Worm (Caenorhabditis elegans) whole organism, young adult: ENCODE data around the gene T08G5.2.

Experiments
- B0019.2 ChIP-seq: fragments of 200-800 bp; sonication (Bioruptor generic); conservative IDR thresholded peaks from 2 replicates; pipeline ENCODE4 v1.3.6; 2022; ENCODE audit warnings: missing genetic modification reagents, missing genetic modification characterization, missing compliant biosample characterization
- B0035.1 ChIP-seq: sonication (generic microtip); optimal IDR thresholded peaks from 2 replicates; lab custom pipeline; 2016; ENCODE audit warnings: missing genetic modification characterization, mild to moderate bottlenecking, missing compliant biosample characterization, missing genotype, missing genetic modification reagents
- C17E4.6 ChIP-seq: fragments of 200-800 bp; sonication (Bioruptor generic); IDR thresholded peaks from 2 replicates; pipeline ENCODE4 v1.3.6; 2022; ENCODE audit warnings: missing genetic modification reagents, missing genetic modification characterization, missing compliant biosample characterization
- D2030.7 ChIP-seq: fragments of 200-800 bp; sonication (Bioruptor generic); IDR thresholded peaks from 2 replicates; pipeline ENCODE4 v1.3.6; 2022; ENCODE audit warnings: missing genetic modification reagents, missing genetic modification characterization, missing compliant biosample characterization
- F10E7.11 ChIP-seq: sonication (generic microtip); optimal IDR thresholded peaks from 2 replicates; lab custom pipeline; 2017; ENCODE audit warnings: mild to moderate bottlenecking, missing genetic modification characterization, moderate library complexity, missing compliant biosample characterization
- F22D6.2 ChIP-seq: sonication (generic microtip); optimal IDR thresholded peaks from 2 replicates; lab custom pipeline; 2016; ENCODE audit warnings: mild to moderate bottlenecking, missing genetic modification characterization, missing compliant biosample characterization
- F33H1.4 ChIP-seq: fragments of 200-800 bp; sonication (Bioruptor generic); IDR thresholded peaks from 2 replicates; pipeline ENCODE4 v1.3.6; 2022; ENCODE audit warnings: missing genetic modification reagents, missing genetic modification characterization, missing compliant biosample characterization
- F37B4.10 ChIP-seq: fragments of 200-800 bp; sonication (Bioruptor generic); IDR thresholded peaks from 2 replicates; pipeline ENCODE4 v1.3.6; 2022; ENCODE audit warnings: missing genetic modification characterization, missing compliant biosample characterization
- F57C9.4 ChIP-seq: sonication (generic microtip); optimal IDR thresholded peaks from 2 replicates; lab custom pipeline; 2017; ENCODE audit warnings: mild to moderate bottlenecking, missing genetic modification characterization, missing compliant biosample characterization
- Y67H2A.10 ChIP-seq: fragments of 200-800 bp; sonication (Bioruptor generic); conservative IDR thresholded peaks from 2 replicates; pipeline ENCODE4 v1.3.6; 2022; ENCODE audit warnings: missing genetic modification reagents, missing genetic modification characterization, missing compliant biosample characterization
- ZK185.1 ChIP-seq: sonication (generic microtip); optimal IDR thresholded peaks from 2 replicates; lab custom pipeline; 2016; ENCODE audit warnings: mild to moderate bottlenecking, missing genetic modification characterization, missing compliant biosample characterization; ENCODE audit not compliant: poor library complexity, severe bottlenecking
- athp-1 ChIP-seq: sonication (generic microtip); optimal IDR thresholded peaks from 2 replicates; lab custom pipeline; 2017; ENCODE audit warnings: mild to moderate bottlenecking, missing genetic modification characterization, missing compliant biosample characterization
- bed-1 ChIP-seq: fragments of 200-800 bp; sonication (Bioruptor generic); IDR thresholded peaks from 2 replicates; pipeline ENCODE4 v1.3.6; 2022; ENCODE audit warnings: missing genetic modification reagents, missing genetic modification characterization, missing compliant biosample characterization
- bed-2 ChIP-seq: fragments of 200-800 bp; sonication (Bioruptor generic); IDR thresholded peaks from 2 replicates; pipeline ENCODE4 v1.3.6; 2022; ENCODE audit warnings: missing genetic modification reagents, missing genetic modification characterization, missing compliant biosample characterization
- ccch-3 ChIP-seq: fragments of 200-800 bp; sonication (Bioruptor generic); optimal IDR thresholded peaks from 2 replicates; lab custom pipeline; 2018; ENCODE audit warnings: mild to moderate bottlenecking, missing genetic modification characterization, missing compliant biosample characterization
- cebp-1 ChIP-seq, 2 experiments: fragments of 200-800 bp in 1 of 2; sonication (Bioruptor generic) in 1 of 2; sonication (generic microtip) in 1 of 2; IDR thresholded peaks in 1 of 2; optimal IDR thresholded peaks in 1 of 2; 2 replicates each; pipeline versions ENCODE4 v1.3.6 to Lab custom; 2017 to 2022; ENCODE audit warnings: missing compliant biosample characterization in 2 of 2, missing genetic modification characterization in 2 of 2, mild to moderate bottlenecking in 1 of 2, missing genetic modification reagents in 1 of 2, moderate library complexity in 1 of 2
- cebp-2 ChIP-seq: fragments of 200-800 bp; sonication (Bioruptor generic); IDR thresholded peaks from 2 replicates; pipeline ENCODE4 v1.3.6; 2022; ENCODE audit warnings: missing genetic modification characterization, missing compliant biosample characterization
- ceh-40 ChIP-seq: fragments of 200-800 bp; sonication (Bioruptor generic); IDR thresholded peaks from 2 replicates; pipeline ENCODE4 v1.3.6; 2022; ENCODE audit warnings: missing genetic modification characterization, missing compliant biosample characterization
- egl-18 ChIP-seq: fragments of 200-800 bp; sonication (Bioruptor generic); IDR thresholded peaks from 2 replicates; pipeline ENCODE4 v1.3.6; 2022; ENCODE audit warnings: missing genetic modification reagents, missing genetic modification characterization, missing compliant biosample characterization
- egl-44 ChIP-seq: fragments of 200-800 bp; sonication (Bioruptor generic); IDR thresholded peaks from 2 replicates; pipeline ENCODE4 v1.3.6; 2022; ENCODE audit warnings: missing genetic modification reagents, missing genetic modification characterization, missing compliant biosample characterization
- egrh-3 ChIP-seq: fragments of 200-800 bp; sonication (Bioruptor generic); IDR thresholded peaks from 2 replicates; pipeline ENCODE4 v1.3.6; 2022; ENCODE audit warnings: missing genetic modification reagents, missing genetic modification characterization, missing compliant biosample characterization
- ekl-4 ChIP-seq: fragments of 200-800 bp; sonication (Bioruptor generic); IDR thresholded peaks from 2 replicates; pipeline ENCODE4 v1.3.6; 2022; ENCODE audit warnings: missing genetic modification reagents, missing genetic modification characterization, missing compliant biosample characterization
- ets-4 ChIP-seq: fragments of 200-800 bp; sonication (Bioruptor generic); optimal IDR thresholded peaks from 2 replicates; lab custom pipeline; 2018; ENCODE audit warnings: mild to moderate bottlenecking, missing genetic modification characterization, missing compliant biosample characterization
- gei-17 ChIP-seq: fragments of 200-800 bp; sonication (Bioruptor generic); optimal IDR thresholded peaks from 2 replicates; lab custom pipeline; 2018; ENCODE audit warnings: mild to moderate bottlenecking, missing genetic modification characterization, missing compliant biosample characterization
- hrde-1 ChIP-seq: sonication (generic microtip); optimal IDR thresholded peaks from 2 replicates; lab custom pipeline; 2016; ENCODE audit warnings: missing genetic modification characterization, mild to moderate bottlenecking, missing compliant biosample characterization, moderate library complexity, missing genotype, missing genetic modification reagents, borderline replicate concordance
- lag-1 ChIP-seq: fragments of 200-800 bp; sonication (Bioruptor generic); IDR thresholded peaks from 2 replicates; pipeline ENCODE4 v1.3.6; 2022; ENCODE audit warnings: missing genetic modification reagents, missing genetic modification characterization, missing compliant biosample characterization
- let-526 ChIP-seq: fragments of 200-800 bp; sonication (Bioruptor generic); IDR thresholded peaks from 2 replicates; pipeline ENCODE4 v1.3.6; 2022; ENCODE audit warnings: missing genetic modification reagents, missing genetic modification characterization, missing compliant biosample characterization
- let-607 ChIP-seq, 2 experiments: fragments of 200-800 bp in 1 of 2; sonication (Bioruptor generic) in 1 of 2; sonication (generic microtip) in 1 of 2; optimal IDR thresholded peaks; 2 replicates each; lab custom pipeline; 2016 to 2018; ENCODE audit warnings: mild to moderate bottlenecking in 2 of 2, missing compliant biosample characterization in 2 of 2, missing genetic modification characterization in 2 of 2, moderate library complexity in 2 of 2, missing genotype in 1 of 2
- lin-35 ChIP-seq, 3 experiments: fragments of 150-350 bp in 2 of 3; sonication (generic microtip) in 1 of 3; optimal IDR thresholded peaks; 2 replicates each; lab custom pipeline; 2014 to 2018; ENCODE audit warnings: missing biosample characterization in 3 of 3, missing genetic modification characterization in 3 of 3, missing genetic modification reagents in 3 of 3
- lin-40 ChIP-seq: sonication (generic microtip); optimal IDR thresholded peaks from 2 replicates; lab custom pipeline; 2016; ENCODE audit warnings: missing genetic modification characterization, mild to moderate bottlenecking, missing compliant biosample characterization, missing genotype, missing genetic modification reagents
- lin-54 ChIP-seq: fragments of 200-800 bp; sonication (Bioruptor generic); optimal IDR thresholded peaks from 2 replicates; lab custom pipeline; 2018; ENCODE audit warnings: mild to moderate bottlenecking, missing genetic modification characterization, missing compliant biosample characterization
- madf-10 ChIP-seq: sonication (generic microtip); optimal IDR thresholded peaks from 2 replicates; lab custom pipeline; 2016; ENCODE audit warnings: mild to moderate bottlenecking, missing genetic modification characterization, missing compliant biosample characterization
- madf-8 ChIP-seq: fragments of 200-800 bp; sonication (Bioruptor generic); conservative IDR thresholded peaks from 2 replicates; pipeline ENCODE4 v1.3.6; 2022; ENCODE audit warnings: missing genetic modification reagents, missing genetic modification characterization, missing compliant biosample characterization
- mcd-1 ChIP-seq: fragments of 200-800 bp; sonication (Bioruptor generic); IDR thresholded peaks from 2 replicates; pipeline ENCODE4 v1.3.6; 2022; ENCODE audit warnings: missing genetic modification reagents, missing genetic modification characterization, missing compliant biosample characterization
- nfya-2 ChIP-seq: fragments of 200-800 bp; sonication (Bioruptor generic); IDR thresholded peaks from 2 replicates; pipeline ENCODE4 v1.3.6; 2022; ENCODE audit warnings: missing genetic modification reagents, missing genetic modification characterization, missing compliant biosample characterization
- nhr-27 ChIP-seq: fragments of 200-800 bp; sonication (Bioruptor generic); optimal IDR thresholded peaks from 2 replicates; lab custom pipeline; 2018; ENCODE audit warnings: mild to moderate bottlenecking, missing genetic modification characterization, moderate library complexity, missing compliant biosample characterization
- nhr-80 ChIP-seq: sonication (generic microtip); optimal IDR thresholded peaks from 2 replicates; lab custom pipeline; 2016; ENCODE audit warnings: missing genetic modification characterization, missing compliant biosample characterization
- pbrm-1 ChIP-seq: fragments of 200-800 bp; sonication (Bioruptor generic); IDR thresholded peaks from 2 replicates; pipeline ENCODE4 v1.3.6; 2022; ENCODE audit warnings: missing genetic modification reagents, missing genetic modification characterization, missing compliant biosample characterization
- rcor-1 ChIP-seq: fragments of 200-800 bp; sonication (Bioruptor generic); IDR thresholded peaks from 2 replicates; pipeline ENCODE4 v1.3.6; 2022; ENCODE audit warnings: missing genetic modification reagents, missing genetic modification characterization, missing compliant biosample characterization
- rec-8 ChIP-seq, 2 experiments: sonication (generic microtip); optimal IDR thresholded peaks; 2 replicates each; lab custom pipeline; 2016; ENCODE audit warnings: mild to moderate bottlenecking in 2 of 2, missing genetic modification characterization in 2 of 2, missing genetic modification reagents in 2 of 2, missing genotype in 2 of 2, missing biosample characterization in 1 of 2, missing compliant biosample characterization in 1 of 2, moderate library complexity in 1 of 2
- snpc-1.3 ChIP-seq: sonication (generic microtip); optimal IDR thresholded peaks from 2 replicates; lab custom pipeline; 2017; ENCODE audit warnings: missing genetic modification characterization, mild to moderate bottlenecking, missing compliant biosample characterization, antibody characterized with exemption, moderate library complexity, missing genotype, missing genetic modification reagents; ENCODE audit not compliant: insufficient read depth
- tbp1 ChIP-seq: fragments of 200-800 bp; sonication (Bioruptor generic); optimal IDR thresholded peaks from 2 replicates; lab custom pipeline; 2018; ENCODE audit warnings: mild to moderate bottlenecking, missing genetic modification characterization, missing compliant biosample characterization
- unc-130 ChIP-seq: sonication (generic microtip); optimal IDR thresholded peaks from 2 replicates; lab custom pipeline; 2016; ENCODE audit warnings: missing genetic modification reagents, missing genetic modification characterization, missing compliant biosample characterization
- ztf-25 ChIP-seq: fragments of 200-800 bp; sonication (Bioruptor generic); IDR thresholded peaks from 2 replicates; pipeline ENCODE4 v1.3.6; 2022; ENCODE audit warnings: missing genetic modification reagents, missing genetic modification characterization, missing compliant biosample characterization
- ztf-28 ChIP-seq: fragments of 200-800 bp; sonication (Bioruptor generic); IDR thresholded peaks from 2 replicates; pipeline ENCODE4 v1.3.6; 2022; ENCODE audit warnings: missing genetic modification reagents, missing genetic modification characterization, missing compliant biosample characterization
- ztf-6 ChIP-seq: fragments of 200-800 bp; sonication (Bioruptor generic); IDR thresholded peaks from 2 replicates; pipeline ENCODE4 v1.3.6; 2022; ENCODE audit warnings: missing genetic modification reagents, missing genetic modification characterization, missing compliant biosample characterization

Gene T08G5.2

DNA sequence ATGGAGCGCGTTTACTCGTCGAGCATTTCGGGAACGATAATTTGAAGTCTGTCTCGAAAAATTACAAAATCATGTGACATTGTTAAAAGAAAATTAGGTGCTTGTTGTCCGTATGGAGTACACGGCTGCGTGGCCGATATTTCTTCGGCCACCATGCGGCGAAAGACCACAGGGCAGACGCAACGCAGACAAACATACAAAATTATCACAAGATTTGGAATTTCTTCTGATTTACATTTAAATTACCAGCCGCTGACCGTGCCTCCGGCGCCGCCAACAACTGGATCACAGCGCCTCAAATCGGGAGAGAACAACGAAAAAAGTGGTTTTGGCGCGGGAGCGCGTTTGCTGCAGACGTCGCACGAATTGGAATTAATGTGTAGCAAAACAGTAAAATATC lies 29.0 kb upstream of the T08G5.2 start (continued):
- peak; percentile 77; the same call in 1 of the 2 replicates for TF ChIP-seq ztf-25 (GFP tag; lab: Robert Waterston, UW)
- TF ChIP-seq nfya-2 (GFP tag; lab: Robert Waterston, UW) = 0 out of 2 replicates have a peak, but pooled peaks have one; percentile 40
- TF ChIP-seq lin-40 (tag; lab: Kevin White, UChicago) = peak; percentile 96
- TF ChIP-seq cebp-2 (GFP tag; lab: Robert Waterston, UW) = 0 out of 2 replicates have a peak, but pooled peaks have one; percentile 27
- peak; percentile 97 for TF ChIP-seq lag-1 (GFP tag; lab: Robert Waterston, UW)
- peak; percentile 91 for TF ChIP-seq athp-1 (tag; lab: Kevin White, UChicago)
- peak; percentile 55 to 92 for TF ChIP-seq let-607 (tag; optimal IDR thresholded peaks at IDR 0.05; lab: Kevin White, UChicago)
- TF ChIP-seq snpc-1.3 (tag; lab: Kevin White, UChicago) = peak; percentile 19
- TF ChIP-seq F57C9.4 = peak; percentile 87
- TF ChIP-seq rec-8 (tag; optimal IDR thresholded peaks at IDR 0.05; lab: Kevin White, UChicago) = peak; percentile 57 to 79
- TF ChIP-seq tbp1 (GFP tag; lab: Kevin White, UChicago) = peak; percentile 68
- TF ChIP-seq unc-130 = peak; percentile 60
- peak; percentile 95 for TF ChIP-seq egl-18 (GFP tag; lab: Robert Waterston, UW)
- TF ChIP-seq pbrm-1 (GFP tag; lab: Robert Waterston, UW) = peak; percentile 95
- TF ChIP-seq bed-2 = peak; percentile 98
- TF ChIP-seq ccch-3 (GFP tag; lab: Kevin White, UChicago) = peak; percentile 92
- peak; percentile 91 for TF ChIP-seq ztf-28
- peak; percentile 87 for TF ChIP-seq cebp-1 (GFP tag; IDR thresholded peaks at IDR 0.05; lab: Robert Waterston, UW)
- peak; percentile 87 for TF ChIP-seq cebp-1 (tag; optimal IDR thresholded peaks at IDR 0.05; lab: Kevin White, UChicago)
- peak; percentile 99 for TF ChIP-seq mcd-1 (GFP tag; lab: Robert Waterston, UW)
- TF ChIP-seq D2030.7 (GFP tag; lab: Robert Waterston, UW) = peak; percentile 60
- TF ChIP-seq egl-44 = peak; percentile 94
- peak; percentile 75 for TF ChIP-seq nhr-27 (tag; lab: Kevin White, UChicago)
- TF ChIP-seq madf-10 (tag; lab: Kevin White, UChicago) = peak; percentile 88
- peak; percentile 98 for TF ChIP-seq ekl-4 (GFP tag; lab: Robert Waterston, UW)
- peak in 2 of 3 experiments; percentile 29 to 84 for TF ChIP-seq lin-35 (GFP tag; optimal IDR thresholded peaks at IDR 0.05; lab: Kevin White, UChicago)
- peak; percentile 75 for TF ChIP-seq nhr-80 (tag; lab: Kevin White, UChicago)
- peak; percentile 98 for TF ChIP-seq let-526 (GFP tag; lab: Robert Waterston, UW)
- peak; percentile 97 for TF ChIP-seq ZK185.1 (tag; lab: Kevin White, UChicago)
- TF ChIP-seq C17E4.6 (GFP tag; lab: Robert Waterston, UW) = peak; percentile 85
- TF ChIP-seq ets-4 = peak; percentile 41
- peak; percentile 95 for TF ChIP-seq rcor-1 (GFP tag; lab: Robert Waterston, UW)
- TF ChIP-seq hrde-1 = peak; percentile 8
- peak; percentile 72 for TF ChIP-seq F33H1.4 (GFP tag; lab: Robert Waterston, UW)
- TF ChIP-seq lin-54 (GFP tag; lab: Kevin White, UChicago) = peak; percentile 92
- peak; percentile 72 for TF ChIP-seq gei-17
- peak; percentile 90 for TF ChIP-seq Y67H2A.10
- peak; percentile 86 for TF ChIP-seq F22D6.2
- peak; percentile 47 for TF ChIP-seq F10E7.11
- TF ChIP-seq madf-8 (GFP tag; lab: Robert Waterston, UW) = peak; percentile 67
- TF ChIP-seq egrh-3 (GFP tag; lab: Robert Waterston, UW) = peak; percentile 79; the same call in 1 of the 2 replicates
- TF ChIP-seq F37B4.10 = peak; percentile 90; the same call in 1 of the 2 replicates
- peak; percentile 91 for TF ChIP-seq ztf-6
- peak; percentile 62 for TF ChIP-seq B0035.1 (tag; lab: Kevin White, UChicago)
- peak; percentile 97 for TF ChIP-seq bed-1 (GFP tag; lab: Robert Waterston, UW)
- TF ChIP-seq B0019.2 (GFP tag; lab: Robert Waterston, UW) = 0 out of 2 replicates have a peak, but pooled peaks have one; percentile 15
- TF ChIP-seq ceh-40 = 0 out of 2 replicates have a peak, but pooled peaks have one; percentile 25
